Worm (Caenorhabditis elegans) whole organism, L4 larva: Measurements from ENCODE around the gene C06E1.9.

Experiments
- D1046.2 ChIP-seq: fragments of 200-800 bp; sonication (Bioruptor generic); IDR thresholded peaks from 2 replicates; pipeline ENCODE4 v1.3.6; 2022; ENCODE audit warnings: missing genetic modification characterization, missing compliant biosample characterization
- R02D3.7 ChIP-seq: fragments of 150-350 bp; sonication (generic microtip); optimal IDR thresholded peaks from 3 replicates; lab custom pipeline; 2014; ENCODE audit warnings: missing biosample characterization, missing genetic modification characterization
- arid-1 ChIP-seq: fragments of 200-800 bp; sonication (Bioruptor generic); conservative IDR thresholded peaks from 2 replicates; pipeline ENCODE4 v1.3.6; 2022; ENCODE audit warnings: missing genetic modification reagents, missing genetic modification characterization, missing compliant biosample characterization
- ceh-82 ChIP-seq: sonication (generic microtip); optimal IDR thresholded peaks from 2 replicates; lab custom pipeline; 2017; ENCODE audit warnings: missing biosample characterization, missing genetic modification characterization
- hlh-30 ChIP-seq: sonication (generic microtip); optimal IDR thresholded peaks from 2 replicates; lab custom pipeline; 2017; ENCODE audit warnings: antibody characterized with exemption, mild to moderate bottlenecking, missing genetic modification characterization, missing compliant biosample characterization; ENCODE audit not compliant: insufficient read depth
- jun-1 ChIP-seq: fragments of 150-350 bp; optimal IDR thresholded peaks from 2 replicates; lab custom pipeline; 2014; ENCODE audit warnings: missing biosample characterization, missing genetic modification reagents, missing genetic modification characterization
- lim-7 ChIP-seq: fragments of 200-800 bp; sonication (Bioruptor generic); IDR thresholded peaks from 2 replicates; pipeline ENCODE4 v1.3.6; 2022; ENCODE audit warnings: missing genetic modification characterization, missing compliant biosample characterization
- lsy-2 ChIP-seq, 2 experiments: fragments of 150-350 bp in 1 of 2; sonication (generic microtip) in 1 of 2; optimal IDR thresholded peaks; 2 replicates each; lab custom pipeline; 2014 to 2017; ENCODE audit warnings: missing biosample characterization in 2 of 2, missing genetic modification characterization in 2 of 2
- mes-2 ChIP-seq: sonication (generic microtip); optimal IDR thresholded peaks from 2 replicates; lab custom pipeline; 2016; ENCODE audit warnings: missing genotype, mild to moderate bottlenecking, missing genetic modification characterization, missing compliant biosample characterization; ENCODE audit not compliant: poor library complexity, severe bottlenecking
- php-3 ChIP-seq: fragments of 200-800 bp; sonication (Bioruptor generic); IDR thresholded peaks from 2 replicates; pipeline ENCODE4 v1.3.6; 2022; ENCODE audit warnings: missing genetic modification reagents, missing genetic modification characterization, missing compliant biosample characterization
- pqm-1 ChIP-seq: sonication (generic microtip); optimal IDR thresholded peaks from 2 replicates; lab custom pipeline; 2017; ENCODE audit warnings: missing biosample characterization, missing genetic modification characterization
- sdz-12 ChIP-seq: fragments of 200-800 bp; sonication (Bioruptor generic); optimal IDR thresholded peaks from 2 replicates; lab custom pipeline; 2018; ENCODE audit warnings: mild to moderate bottlenecking, missing genetic modification characterization, missing compliant biosample characterization
- snpc-4 ChIP-seq: fragments of 150-350 bp; optimal IDR thresholded peaks from 2 replicates; lab custom pipeline; 2014; ENCODE audit warnings: missing biosample characterization, missing genetic modification characterization
- zfp-2 ChIP-seq: sonication (generic microtip); optimal IDR thresholded peaks from 2 replicates; lab custom pipeline; 2016; ENCODE audit warnings: mild to moderate bottlenecking, missing genetic modification characterization, missing compliant biosample characterization

DNA sequence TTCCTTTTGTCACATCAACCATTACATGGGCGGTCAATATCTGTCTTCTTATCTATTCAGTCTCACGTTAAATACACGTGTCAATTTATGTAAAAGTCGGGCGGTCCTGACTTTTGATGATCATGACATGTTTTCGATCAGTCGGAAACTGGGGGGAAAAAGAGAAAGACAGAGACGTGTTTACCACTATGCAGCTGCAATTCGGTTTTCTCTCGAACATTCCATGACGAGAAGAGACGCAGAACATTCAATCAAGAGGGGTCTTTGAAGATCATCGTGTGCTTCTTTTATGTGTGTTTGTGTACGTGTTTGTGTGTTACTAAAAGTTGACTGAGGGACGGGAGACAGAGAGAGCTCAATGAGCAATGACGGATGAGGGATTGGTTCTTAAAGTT is 48.8 kb upstream of the C06E1.9 start:
- TF ChIP-seq R02D3.7 (tag; lab: Kevin White, UChicago) (no peak), jun-1 (peak; percentile 49), D1046.2 (GFP tag; lab: Robert Waterston, UW) (no peak), php-3 (GFP tag; lab: Robert Waterston, UW) (peak; percentile 96), ceh-82 (tag; lab: Kevin White, UChicago) (no peak), sdz-12 (GFP tag; lab: Kevin White, UChicago) (no peak), zfp-2 (tag; lab: Kevin White, UChicago) (no peak), arid-1 (GFP tag; lab: Robert Waterston, UW) (0 out of 2 replicates have a peak, but pooled peaks have one; percentile 36), snpc-4 (tag; lab: Kevin White, UChicago) (no peak), pqm-1 (tag; lab: Kevin White, UChicago) (peak; percentile 15), hlh-30 (tag; lab: Kevin White, UChicago) (peak; percentile 96), mes-2 (tag; lab: Kevin White, UChicago) (no peak), lim-7 (GFP tag; lab: Robert Waterston, UW) (0 out of 2 replicates have a peak, but pooled peaks have one; percentile 6), lsy-2 (tag; optimal IDR thresholded peaks at IDR 0.05; lab: Kevin White, UChicago) (peak; percentile 74 to 87)
